Fruit fly (Drosophila melanogaster) whole organism, embryonic: ENCODE measurements around the gene Mip.

Source experiments
- ATbp ChIP-seq: fragments of 200-800 bp; sonication (Bioruptor generic); optimal IDR thresholded peaks from 2 replicates; lab custom pipeline; 2017; ENCODE audit warnings: missing biosample characterization, mild to moderate bottlenecking, missing genetic modification characterization, missing genetic modification reagents
- Blimp-1 ChIP-seq: fragments of 200-800 bp; sonication (Bioruptor generic); optimal IDR thresholded peaks from 3 replicates; lab custom pipeline; 2018; ENCODE audit warnings: missing biosample characterization, missing genetic modification characterization, mild to moderate bottlenecking, moderate library complexity, missing genetic modification reagents
- C15 ChIP-seq: fragments of 200-800 bp; sonication (Bioruptor generic); IDR thresholded peaks from 3 replicates; pipeline ENCODE4 v1.3.6; 2022; ENCODE audit warnings: missing biosample characterization, missing genetic modification characterization
- CG10321 ChIP-seq: fragments of 200-800 bp; sonication (Bioruptor generic); IDR thresholded peaks from 2 replicates; pipeline ENCODE4 v1.3.6; 2022; ENCODE audit warnings: missing biosample characterization, missing genetic modification characterization
- CG11247 ChIP-seq: fragments of 200-800 bp; sonication (Bioruptor generic); IDR thresholded peaks from 2 replicates; pipeline ENCODE4 v1.3.6; 2022; ENCODE audit warnings: missing biosample characterization, missing genetic modification characterization
- CG12236 ChIP-seq: fragments of 200-800 bp; sonication (Bioruptor generic); optimal IDR thresholded peaks from 2 replicates; lab custom pipeline; 2016; ENCODE audit warnings: missing biosample characterization, missing genetic modification characterization
- CG12659 ChIP-seq: fragments of 200-800 bp; sonication (Bioruptor generic); optimal IDR thresholded peaks from 3 replicates; lab custom pipeline; 2017; ENCODE audit warnings: mild to moderate bottlenecking, missing biosample characterization, missing genetic modification reagents, missing genetic modification characterization
- CG12744 ChIP-seq: fragments of 200-800 bp; sonication (Bioruptor generic); optimal IDR thresholded peaks from 2 replicates; lab custom pipeline; 2016; ENCODE audit warnings: missing biosample characterization, missing genetic modification characterization
- CG12942 ChIP-seq: fragments of 200-800 bp; sonication (Bioruptor generic); optimal IDR thresholded peaks from 3 replicates; lab custom pipeline; 2016; ENCODE audit warnings: missing biosample characterization, missing genetic modification characterization
- CG13287 ChIP-seq: fragments of 200-800 bp; sonication (Bioruptor generic); IDR thresholded peaks from 2 replicates; pipeline ENCODE4 v1.3.6; 2022; ENCODE audit warnings: missing biosample characterization, missing genetic modification characterization; ENCODE audit not compliant: partially characterized antibody
- CG15269 ChIP-seq: fragments of 200-800 bp; sonication (Bioruptor generic); optimal IDR thresholded peaks from 2 replicates; lab custom pipeline; 2018; ENCODE audit warnings: missing biosample characterization, mild to moderate bottlenecking, missing genetic modification characterization, moderate library complexity
- CG15601 ChIP-seq: fragments of 200-800 bp; sonication (Bioruptor generic); optimal IDR thresholded peaks from 3 replicates; lab custom pipeline; 2019; ENCODE audit warnings: missing biosample characterization, mild to moderate bottlenecking, missing genetic modification characterization, moderate library complexity
- CG1647 ChIP-seq: fragments of 200-800 bp; sonication (Bioruptor generic); optimal IDR thresholded peaks from 3 replicates; lab custom pipeline; 2016; ENCODE audit warnings: missing biosample characterization, missing genetic modification characterization
- CG17186 ChIP-seq: fragments of 200-800 bp; sonication (Bioruptor generic); optimal IDR thresholded peaks from 3 replicates; lab custom pipeline; 2017; ENCODE audit warnings: missing biosample characterization, missing genetic modification reagents, missing genetic modification characterization
- CG17361 ChIP-seq: fragments of 200-800 bp; sonication (Bioruptor generic); IDR thresholded peaks from 3 replicates; pipeline ENCODE4 v1.3.6; 2022; ENCODE audit warnings: missing biosample characterization, missing genetic modification characterization
- CG17385 ChIP-seq: fragments of 200-800 bp; sonication (Bioruptor generic); optimal IDR thresholded peaks from 3 replicates; lab custom pipeline; 2018; ENCODE audit warnings: missing biosample characterization, mild to moderate bottlenecking, missing genetic modification characterization
- CG17612 ChIP-seq: fragments of 200-800 bp; sonication (Bioruptor generic); IDR thresholded peaks from 2 replicates; pipeline ENCODE4 v1.3.6; 2022; ENCODE audit warnings: missing biosample characterization, missing genetic modification characterization
- CG2712 ChIP-seq: fragments of 200-800 bp; optimal IDR thresholded peaks from 3 replicates; lab custom pipeline; 2019; ENCODE audit warnings: missing biosample characterization, mild to moderate bottlenecking, missing genetic modification characterization, moderate library complexity
- CG31388 ChIP-seq: fragments of 200-800 bp; sonication (Bioruptor generic); optimal IDR thresholded peaks from 2 replicates; lab custom pipeline; 2016; ENCODE audit warnings: missing biosample characterization, missing genetic modification characterization
- CG4404 ChIP-seq: fragments of 200-800 bp; sonication (Bioruptor generic); IDR thresholded peaks from 2 replicates; pipeline ENCODE4 v1.3.6; 2022; ENCODE audit warnings: missing biosample characterization, missing genetic modification characterization
- CG4730 ChIP-seq: fragments of 200-800 bp; sonication (Bioruptor generic); IDR thresholded peaks from 2 replicates; pipeline ENCODE4 v1.3.6; 2022; ENCODE audit warnings: missing biosample characterization, missing genetic modification characterization
- CG5245 ChIP-seq: fragments of 200-800 bp; sonication (Bioruptor generic); optimal IDR thresholded peaks from 3 replicates; lab custom pipeline; 2016; ENCODE audit warnings: missing biosample characterization, missing genetic modification characterization
- CG8281 ChIP-seq: fragments of 200-800 bp; sonication (Bioruptor generic); optimal IDR thresholded peaks from 2 replicates; lab custom pipeline; 2018; ENCODE audit warnings: missing biosample characterization, mild to moderate bottlenecking, missing genetic modification characterization, moderate library complexity
- CG8359 ChIP-seq: fragments of 200-800 bp; sonication (Bioruptor generic); optimal IDR thresholded peaks from 2 replicates; lab custom pipeline; 2017; ENCODE audit warnings: missing biosample characterization, mild to moderate bottlenecking, missing genetic modification characterization, borderline replicate concordance
- CG9817 ChIP-seq: fragments of 200-800 bp; sonication (Bioruptor generic); optimal IDR thresholded peaks from 2 replicates; lab custom pipeline; 2018; ENCODE audit warnings: missing biosample characterization, mild to moderate bottlenecking, missing genetic modification characterization, moderate library complexity
- Camta ChIP-seq: fragments of 200-800 bp; sonication (Bioruptor generic); optimal IDR thresholded peaks from 2 replicates; lab custom pipeline; 2016; ENCODE audit warnings: missing biosample characterization, missing genetic modification characterization
- D19A ChIP-seq: fragments of 200-800 bp; optimal IDR thresholded peaks from 3 replicates; lab custom pipeline; 2019; ENCODE audit warnings: missing biosample characterization, mild to moderate bottlenecking, missing genetic modification characterization, moderate library complexity
- Deaf1 ChIP-seq: fragments of 200-800 bp; optimal IDR thresholded peaks from 3 replicates; lab custom pipeline; 2019; ENCODE audit warnings: missing biosample characterization, mild to moderate bottlenecking, missing genetic modification characterization, moderate library complexity
- HmgD ChIP-seq: fragments of 200-800 bp; sonication (Bioruptor generic); optimal IDR thresholded peaks from 3 replicates; lab custom pipeline; 2016; ENCODE audit warnings: missing biosample characterization, missing genetic modification characterization
- Myb ChIP-seq: fragments of 200-800 bp; sonication (Bioruptor generic); optimal IDR thresholded peaks from 2 replicates; lab custom pipeline; 2016; ENCODE audit warnings: missing biosample characterization, missing genetic modification characterization
- Nf-YC ChIP-seq: fragments of 200-800 bp; optimal IDR thresholded peaks from 3 replicates; lab custom pipeline; 2019; ENCODE audit warnings: missing biosample characterization, mild to moderate bottlenecking, missing genetic modification characterization, moderate library complexity
- Oaz ChIP-seq: fragments of 200-800 bp; sonication (Bioruptor generic); IDR thresholded peaks from 2 replicates; pipeline ENCODE4 v1.3.6; 2022; ENCODE audit warnings: missing biosample characterization, missing genetic modification characterization
- amos ChIP-seq: fragments of 200-800 bp; sonication (Bioruptor generic); IDR thresholded peaks from 2 replicates; pipeline ENCODE4 v1.3.6; 2022; ENCODE audit warnings: missing biosample characterization, missing genetic modification characterization; ENCODE audit not compliant: partially characterized antibody
- aop ChIP-seq: fragments of 200-800 bp; sonication (Bioruptor generic); IDR thresholded peaks from 2 replicates; pipeline ENCODE4 v1.3.6; 2022; ENCODE audit warnings: missing biosample characterization, missing genetic modification characterization
- bab2 ChIP-seq: fragments of 200-800 bp; sonication (Bioruptor generic); optimal IDR thresholded peaks from 2 replicates; lab custom pipeline; 2016; ENCODE audit warnings: missing biosample characterization, missing genetic modification characterization
- bigmax ChIP-seq: fragments of 200-800 bp; sonication (Bioruptor generic); optimal IDR thresholded peaks from 2 replicates; lab custom pipeline; 2018; ENCODE audit warnings: missing biosample characterization, mild to moderate bottlenecking, missing genetic modification characterization
- gce ChIP-seq: fragments of 200-800 bp; sonication (Bioruptor generic); IDR thresholded peaks from 3 replicates; pipeline ENCODE4 v1.3.6; 2022; ENCODE audit warnings: missing biosample characterization, missing genetic modification characterization
- gsb-n ChIP-seq: fragments of 200-800 bp; sonication (Bioruptor generic); optimal IDR thresholded peaks from 3 replicates; lab custom pipeline; 2018; ENCODE audit warnings: missing biosample characterization, mild to moderate bottlenecking, missing genetic modification characterization
- klu ChIP-seq: fragments of 200-800 bp; sonication (Bioruptor generic); IDR thresholded peaks from 2 replicates; pipeline ENCODE4 v1.3.6; 2022; ENCODE audit warnings: missing biosample characterization, missing genetic modification characterization
- nmo ChIP-seq: fragments of 200-800 bp; sonication (Bioruptor generic); optimal IDR thresholded peaks from 2 replicates; lab custom pipeline; 2018; ENCODE audit warnings: missing biosample characterization, mild to moderate bottlenecking, missing genetic modification characterization, moderate library complexity
- oc ChIP-seq: fragments of 200-800 bp; sonication (Bioruptor generic); optimal IDR thresholded peaks from 2 replicates; lab custom pipeline; 2018; ENCODE audit warnings: missing biosample characterization, mild to moderate bottlenecking, missing genetic modification characterization, moderate library complexity
- odd ChIP-seq: fragments of 200-800 bp; sonication (Bioruptor generic); optimal IDR thresholded peaks from 2 replicates; lab custom pipeline; 2017; ENCODE audit warnings: missing biosample characterization, mild to moderate bottlenecking, missing genetic modification characterization
- psq ChIP-seq: fragments of 200-800 bp; sonication (Bioruptor generic); optimal IDR thresholded peaks from 2 replicates; lab custom pipeline; 2017; ENCODE audit warnings: missing biosample characterization, missing genetic modification characterization
- pzg ChIP-seq: fragments of 200-800 bp; sonication (Bioruptor generic); optimal IDR thresholded peaks from 3 replicates; lab custom pipeline; 2018; ENCODE audit warnings: missing biosample characterization, mild to moderate bottlenecking, missing genetic modification characterization, moderate library complexity
- repo ChIP-seq: fragments of 200-800 bp; sonication (Bioruptor generic); optimal IDR thresholded peaks from 2 replicates; lab custom pipeline; 2016; ENCODE audit warnings: missing biosample characterization, missing genetic modification characterization
- salm ChIP-seq: fragments of 200-800 bp; sonication (Bioruptor generic); optimal IDR thresholded peaks from 2 replicates; lab custom pipeline; 2018; ENCODE audit warnings: missing biosample characterization, mild to moderate bottlenecking, missing genetic modification characterization
- slp2 ChIP-seq: fragments of 200-800 bp; sonication (Bioruptor generic); optimal IDR thresholded peaks from 2 replicates; lab custom pipeline; 2016; ENCODE audit warnings: missing biosample characterization, missing genetic modification characterization
- toy ChIP-seq: fragments of 200-800 bp; sonication (Bioruptor generic); IDR thresholded peaks from 2 replicates; pipeline ENCODE4 v1.3.6; 2022; ENCODE audit warnings: missing biosample characterization, missing genetic modification characterization
- tx ChIP-seq: fragments of 200-800 bp; sonication (Bioruptor generic); optimal IDR thresholded peaks from 2 replicates; lab custom pipeline; 2016; ENCODE audit warnings: missing biosample characterization, missing genetic modification characterization
- unc-4 ChIP-seq: fragments of 200-800 bp; sonication (Bioruptor generic); IDR thresholded peaks from 2 replicates; pipeline ENCODE4 v1.3.6; 2022; ENCODE audit warnings: missing biosample characterization, missing genetic modification characterization; ENCODE audit not compliant: partially characterized antibody
- wek ChIP-seq: fragments of 200-800 bp; sonication (Bioruptor generic); optimal IDR thresholded peaks from 3 replicates; lab custom pipeline; 2018; ENCODE audit warnings: missing biosample characterization, mild to moderate bottlenecking, missing genetic modification characterization, moderate library complexity
- zfh2 ChIP-seq: fragments of 200-800 bp; sonication (Bioruptor generic); optimal IDR thresholded peaks from 2 replicates; lab custom pipeline; 2016; ENCODE audit warnings: missing biosample characterization, missing genetic modification characterization

The Mip gene

DNA sequence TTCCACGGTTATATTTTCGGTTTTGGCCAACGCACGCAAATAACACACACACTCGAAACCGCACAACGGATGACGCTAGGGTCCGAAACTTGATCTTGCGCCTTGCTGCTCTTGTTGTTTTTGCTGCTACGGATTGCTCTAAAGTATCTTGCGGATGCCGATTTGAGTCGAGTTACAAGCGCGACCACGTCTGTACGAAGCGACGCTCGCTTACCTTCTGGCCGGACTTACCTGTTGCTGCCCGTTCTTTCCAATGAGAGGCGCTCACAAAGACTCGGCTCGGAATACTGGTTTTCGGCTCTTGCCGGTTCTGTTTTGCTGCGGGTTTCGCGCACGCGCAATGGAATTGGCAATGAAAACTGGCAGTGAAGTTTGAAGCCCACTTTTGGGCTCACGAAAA is 29.8 kb upstream of the Mip start, which contains the start of gene Cad74A (continued):
- TF ChIP-seq aop (GFP tag; lab: Robert Waterston, UW) (0 out of 2 replicates have a peak, but pooled peaks have one; percentile 2), Nf-YC (tag; lab: Kevin White, UChicago) (no peak), gsb-n (tag; lab: Kevin White, UChicago) (no peak), amos (peak; percentile 44; the same call in 1 of the 2 replicates), CG11247 (GFP tag; lab: Robert Waterston, UW) (no peak), gce (no peak), CG1647 (GFP tag; lab: Kevin White, UChicago) (no peak), CG31388 (GFP tag; lab: Kevin White, UChicago) (no peak), toy (GFP tag; lab: Robert Waterston, UW) (no peak), HmgD (GFP tag; lab: Kevin White, UChicago) (no peak), Myb (GFP tag; lab: Kevin White, UChicago) (no peak), repo (GFP tag; lab: Kevin White, UChicago) (no peak), bab2 (GFP tag; lab: Kevin White, UChicago) (no peak), CG4404 (GFP tag; lab: Robert Waterston, UW) (no peak), psq (GFP tag; lab: Kevin White, UChicago) (peak; percentile 17), C15 (no peak), Blimp-1 (no peak), Deaf1 (tag; lab: Kevin White, UChicago) (peak; percentile 62), CG4730 (GFP tag; lab: Robert Waterston, UW) (no peak), CG12744 (GFP tag; lab: Kevin White, UChicago) (no peak), Camta (GFP tag; lab: Kevin White, UChicago) (no peak), wek (no peak), CG17385 (GFP tag; lab: Kevin White, UChicago) (no peak), nmo (no peak), CG12942 (GFP tag; lab: Kevin White, UChicago) (no peak), oc (tag; lab: Kevin White, UChicago) (peak; percentile 9), CG15601 (no peak), unc-4 (GFP tag; lab: Robert Waterston, UW) (0 out of 2 replicates have a peak, but pooled peaks have one; percentile 15), CG2712 (tag; lab: Kevin White, UChicago) (peak; percentile 20), CG8281 (no peak), bigmax (GFP tag; lab: Kevin White, UChicago) (no peak), CG13287 (peak; percentile 57), CG9817 (no peak), Oaz (no peak), CG10321 (no peak), CG12236 (GFP tag; lab: Kevin White, UChicago) (no peak), CG15269 (tag; lab: Kevin White, UChicago) (no peak), D19A (tag; lab: Kevin White, UChicago) (no peak), CG8359 (no peak), slp2 (GFP tag; lab: Kevin White, UChicago) (no peak), CG5245 (GFP tag; lab: Kevin White, UChicago) (no peak), pzg (GFP tag; lab: Kevin White, UChicago) (no peak), zfh2 (GFP tag; lab: Kevin White, UChicago) (no peak), CG17186 (GFP tag; lab: Kevin White, UChicago) (no peak), ATbp (GFP tag; lab: Kevin White, UChicago) (no peak), salm (tag; lab: Kevin White, UChicago) (no peak), CG17361 (GFP tag; lab: Robert Waterston, UW) (no peak), tx (no peak), CG12659 (GFP tag; lab: Kevin White, UChicago) (no peak), klu (GFP tag; lab: Robert Waterston, UW) (no peak), odd (GFP tag; lab: Kevin White, UChicago) (no peak), CG17612 (GFP tag; lab: Robert Waterston, UW) (no peak)
